Fruit fly (Drosophila melanogaster) whole organism, embryonic: ENCODE measurements around the gene ph-p.

ENCODE experiments used
- Atf6 ChIP-seq: fragments of 200-800 bp; sonication (Bioruptor generic); IDR thresholded peaks from 2 replicates; pipeline ENCODE4 v1.3.6; 2022; ENCODE audit warnings: missing biosample characterization, missing genetic modification characterization
- B-H2 ChIP-seq: fragments of 200-800 bp; sonication (Bioruptor generic); optimal IDR thresholded peaks from 2 replicates; lab custom pipeline; 2018; ENCODE audit warnings: missing biosample characterization, mild to moderate bottlenecking, missing genetic modification characterization
- Bgb ChIP-seq: fragments of 200-800 bp; sonication (Bioruptor generic); IDR thresholded peaks from 2 replicates; pipeline ENCODE4 v1.3.6; 2022; ENCODE audit warnings: missing biosample characterization, missing genetic modification characterization; ENCODE audit not compliant: partially characterized antibody
- CG10431 ChIP-seq: fragments of 200-800 bp; sonication (Bioruptor generic); optimal IDR thresholded peaks from 3 replicates; lab custom pipeline; 2018; ENCODE audit warnings: missing biosample characterization, mild to moderate bottlenecking, missing genetic modification characterization
- CG13123 ChIP-seq: fragments of 200-800 bp; sonication (Bioruptor generic); optimal IDR thresholded peaks from 2 replicates; lab custom pipeline; 2016; ENCODE audit warnings: missing biosample characterization, missing genetic modification characterization
- CG13775 ChIP-seq: fragments of 200-800 bp; sonication (Bioruptor generic); optimal IDR thresholded peaks from 3 replicates; lab custom pipeline; 2017; ENCODE audit warnings: missing biosample characterization, mild to moderate bottlenecking, missing genetic modification characterization
- CG14710 ChIP-seq: fragments of 200-800 bp; sonication (Bioruptor generic); optimal IDR thresholded peaks from 3 replicates; lab custom pipeline; 2019; ENCODE audit warnings: missing biosample characterization, mild to moderate bottlenecking, missing genetic modification characterization, moderate library complexity
- CG15011 ChIP-seq: fragments of 200-800 bp; sonication (Bioruptor generic); optimal IDR thresholded peaks from 3 replicates; lab custom pipeline; 2018; ENCODE audit warnings: missing biosample characterization, mild to moderate bottlenecking, missing genetic modification characterization
- CG15073 ChIP-seq: fragments of 200-800 bp; sonication (Bioruptor generic); optimal IDR thresholded peaks from 2 replicates; lab custom pipeline; 2016; ENCODE audit warnings: missing biosample characterization, missing genetic modification characterization
- CG15601 ChIP-seq: fragments of 200-800 bp; sonication (Bioruptor generic); optimal IDR thresholded peaks from 3 replicates; lab custom pipeline; 2019; ENCODE audit warnings: missing biosample characterization, mild to moderate bottlenecking, missing genetic modification characterization, moderate library complexity
- CG1603 ChIP-seq: fragments of 200-800 bp; sonication (Bioruptor generic); optimal IDR thresholded peaks from 2 replicates; lab custom pipeline; 2019; ENCODE audit warnings: missing biosample characterization, mild to moderate bottlenecking, missing genetic modification characterization, moderate library complexity
- CG16815 ChIP-seq: fragments of 200-800 bp; sonication (Bioruptor generic); optimal IDR thresholded peaks from 3 replicates; lab custom pipeline; 2017; ENCODE audit warnings: missing biosample characterization, mild to moderate bottlenecking, missing genetic modification characterization
- CG17186 ChIP-seq: fragments of 200-800 bp; sonication (Bioruptor generic); optimal IDR thresholded peaks from 3 replicates; lab custom pipeline; 2017; ENCODE audit warnings: missing biosample characterization, missing genetic modification reagents, missing genetic modification characterization
- CG17829 ChIP-seq: fragments of 200-800 bp; optimal IDR thresholded peaks from 2 replicates; lab custom pipeline; 2019; ENCODE audit warnings: missing biosample characterization, mild to moderate bottlenecking, missing genetic modification characterization, moderate library complexity
- CG31388 ChIP-seq: fragments of 200-800 bp; sonication (Bioruptor generic); optimal IDR thresholded peaks from 2 replicates; lab custom pipeline; 2016; ENCODE audit warnings: missing biosample characterization, missing genetic modification characterization
- CG33557 ChIP-seq: fragments of 200-800 bp; sonication (Bioruptor generic); optimal IDR thresholded peaks from 2 replicates; lab custom pipeline; 2019; ENCODE audit warnings: missing biosample characterization, mild to moderate bottlenecking, missing genetic modification characterization, moderate library complexity
- CG34376 ChIP-seq: fragments of 200-800 bp; sonication (Bioruptor generic); optimal IDR thresholded peaks from 2 replicates; lab custom pipeline; 2018; ENCODE audit warnings: missing biosample characterization, mild to moderate bottlenecking, missing genetic modification characterization
- CG5180 ChIP-seq: fragments of 200-800 bp; sonication (Bioruptor generic); optimal IDR thresholded peaks from 3 replicates; lab custom pipeline; 2017; ENCODE audit warnings: missing biosample characterization, missing genetic modification characterization, mild to moderate bottlenecking, moderate library complexity, missing genetic modification reagents
- CG6272 ChIP-seq: fragments of 200-800 bp; sonication (Bioruptor generic); IDR thresholded peaks from 2 replicates; pipeline ENCODE4 v1.3.6; 2022; ENCODE audit warnings: missing biosample characterization, missing genetic modification characterization
- CG6689 ChIP-seq: fragments of 200-800 bp; sonication (Bioruptor generic); IDR thresholded peaks from 2 replicates; pipeline ENCODE4 v1.3.6; 2022; ENCODE audit warnings: missing biosample characterization, missing genetic modification characterization
- CkIIα-i1 ChIP-seq: fragments of 200-800 bp; sonication (Bioruptor generic); IDR thresholded peaks from 2 replicates; pipeline ENCODE4 v1.3.6; 2022; ENCODE audit warnings: missing biosample characterization, missing genetic modification characterization
- D19A ChIP-seq: fragments of 200-800 bp; optimal IDR thresholded peaks from 3 replicates; lab custom pipeline; 2019; ENCODE audit warnings: missing biosample characterization, mild to moderate bottlenecking, missing genetic modification characterization, moderate library complexity
- Dbx ChIP-seq: fragments of 200-800 bp; sonication (Bioruptor generic); IDR thresholded peaks from 3 replicates; pipeline ENCODE4 v1.3.6; 2022; ENCODE audit warnings: missing biosample characterization, missing genetic modification characterization
- Dll ChIP-seq: fragments of 200-800 bp; sonication (Bioruptor generic); IDR thresholded peaks from 4 replicates; pipeline ENCODE4 v1.3.6; 2022; ENCODE audit warnings: missing biosample characterization, missing genetic modification characterization; ENCODE audit not compliant: partially characterized antibody
- Ets97D ChIP-seq: fragments of 200-800 bp; sonication (Bioruptor generic); optimal IDR thresholded peaks from 3 replicates; lab custom pipeline; 2016; ENCODE audit warnings: missing biosample characterization, missing genetic modification characterization
- H2.0 ChIP-seq: fragments of 200-800 bp; sonication (Bioruptor generic); IDR thresholded peaks from 2 replicates; pipeline ENCODE4 v1.3.6; 2022; ENCODE audit warnings: missing biosample characterization, missing genetic modification characterization
- HHEX ChIP-seq: fragments of 200-800 bp; sonication (Bioruptor generic); optimal IDR thresholded peaks from 3 replicates; lab custom pipeline; 2017; ENCODE audit warnings: missing biosample characterization, mild to moderate bottlenecking, missing genetic modification characterization, missing genetic modification reagents
- Hr3 ChIP-seq: fragments of 200-800 bp; sonication (Bioruptor generic); optimal IDR thresholded peaks from 3 replicates; lab custom pipeline; 2016; ENCODE audit warnings: missing biosample characterization, missing genetic modification characterization
- Hr78 ChIP-seq, 2 experiments: fragments of 200-800 bp in 1 of 2; fragments of >200 bp in 1 of 2; sonication (Bioruptor generic) in 1 of 2; optimal IDR thresholded peaks; 2 replicates each; lab custom pipeline; 2017 to 2019; ENCODE audit warnings: missing biosample characterization in 2 of 2, missing genetic modification characterization in 2 of 2, mild to moderate bottlenecking in 1 of 2, moderate library complexity in 1 of 2
- Jarid2 ChIP-seq: fragments of 200-800 bp; sonication (Bioruptor generic); optimal IDR thresholded peaks from 3 replicates; lab custom pipeline; 2017; ENCODE audit warnings: mild to moderate bottlenecking, missing biosample characterization, missing genetic modification reagents, missing genetic modification characterization
- Lhr ChIP-seq: fragments of 200-800 bp; sonication (Bioruptor generic); optimal IDR thresholded peaks from 3 replicates; lab custom pipeline; 2017; ENCODE audit warnings: mild to moderate bottlenecking, missing biosample characterization, missing genetic modification reagents, missing genetic modification characterization
- Lim3 ChIP-seq: fragments of 200-800 bp; sonication (Bioruptor generic); IDR thresholded peaks from 2 replicates; pipeline ENCODE4 v1.3.6; 2022; ENCODE audit warnings: missing biosample characterization, missing genetic modification characterization
- Myb ChIP-seq: fragments of 200-800 bp; sonication (Bioruptor generic); optimal IDR thresholded peaks from 2 replicates; lab custom pipeline; 2016; ENCODE audit warnings: missing biosample characterization, missing genetic modification characterization
- Nf-YC ChIP-seq: fragments of 200-800 bp; optimal IDR thresholded peaks from 3 replicates; lab custom pipeline; 2019; ENCODE audit warnings: missing biosample characterization, mild to moderate bottlenecking, missing genetic modification characterization, moderate library complexity
- cg ChIP-seq: fragments of 200-800 bp; sonication (Bioruptor generic); optimal IDR thresholded peaks from 3 replicates; lab custom pipeline; 2019; ENCODE audit warnings: missing biosample characterization, mild to moderate bottlenecking, missing genetic modification characterization, moderate library complexity
- chinmo ChIP-seq: fragments of 200-800 bp; sonication (Bioruptor generic); IDR thresholded peaks from 4 replicates; pipeline ENCODE4 v1.3.6; 2022; ENCODE audit warnings: missing biosample characterization, missing genetic modification characterization; ENCODE audit not compliant: partially characterized antibody
- crc ChIP-seq: fragments of 200-800 bp; sonication (Bioruptor generic); optimal IDR thresholded peaks from 2 replicates; lab custom pipeline; 2016; ENCODE audit warnings: missing biosample characterization, missing genetic modification characterization
- ftz-f1 ChIP-seq: fragments of 200-800 bp; sonication (Bioruptor generic); optimal IDR thresholded peaks from 2 replicates; lab custom pipeline; 2016; ENCODE audit warnings: missing biosample characterization, missing genetic modification characterization
- gcm ChIP-seq: fragments of 200-800 bp; sonication (Bioruptor generic); optimal IDR thresholded peaks from 2 replicates; lab custom pipeline; 2019; ENCODE audit warnings: missing biosample characterization, mild to moderate bottlenecking, missing genetic modification characterization, moderate library complexity
- lbe ChIP-seq: fragments of 200-800 bp; sonication (Bioruptor generic); optimal IDR thresholded peaks from 2 replicates; lab custom pipeline; 2016; ENCODE audit warnings: missing biosample characterization, mild to moderate bottlenecking, missing genetic modification characterization
- lola ChIP-seq, 3 experiments: fragments of >200 bp in 2 of 3; fragments of 200-800 bp in 1 of 3; sonication (Bioruptor generic) in 1 of 3; optimal IDR thresholded peaks; 2 replicates each; lab custom pipeline; 2017 to 2019; ENCODE audit warnings: missing biosample characterization in 3 of 3, missing genetic modification characterization in 3 of 3, mild to moderate bottlenecking in 1 of 3, moderate library complexity in 1 of 3
- maf-S ChIP-seq: fragments of 200-800 bp; sonication (Bioruptor generic); optimal IDR thresholded peaks from 2 replicates; lab custom pipeline; 2016; ENCODE audit warnings: missing biosample characterization, missing genetic modification characterization
- rib ChIP-seq: fragments of 200-800 bp; sonication (Bioruptor generic); IDR thresholded peaks from 2 replicates; pipeline ENCODE4 v1.3.6; 2022; ENCODE audit warnings: missing biosample characterization, missing genetic modification characterization
- run ChIP-seq: fragments of 200-800 bp; sonication (Bioruptor generic); optimal IDR thresholded peaks from 3 replicates; lab custom pipeline; 2018; ENCODE audit warnings: missing biosample characterization, mild to moderate bottlenecking, missing genetic modification characterization
- salm ChIP-seq: fragments of 200-800 bp; sonication (Bioruptor generic); optimal IDR thresholded peaks from 2 replicates; lab custom pipeline; 2018; ENCODE audit warnings: missing biosample characterization, mild to moderate bottlenecking, missing genetic modification characterization
- tio ChIP-seq: fragments of 200-800 bp; sonication (Bioruptor generic); optimal IDR thresholded peaks from 2 replicates; lab custom pipeline; 2017; ENCODE audit warnings: missing biosample characterization, missing genetic modification characterization, inconsistent platforms
- unpg ChIP-seq: fragments of 200-800 bp; sonication (Bioruptor generic); optimal IDR thresholded peaks from 3 replicates; lab custom pipeline; 2018; ENCODE audit warnings: missing biosample characterization, mild to moderate bottlenecking, missing genetic modification characterization, moderate library complexity
- z ChIP-seq: fragments of 200-800 bp; sonication (Bioruptor generic); IDR thresholded peaks from 3 replicates; pipeline ENCODE4 v1.3.6; 2022; ENCODE audit warnings: missing biosample characterization, missing genetic modification characterization
- zfh2 ChIP-seq: fragments of 200-800 bp; sonication (Bioruptor generic); optimal IDR thresholded peaks from 2 replicates; lab custom pipeline; 2016; ENCODE audit warnings: missing biosample characterization, missing genetic modification characterization

ph-p gene

DNA sequence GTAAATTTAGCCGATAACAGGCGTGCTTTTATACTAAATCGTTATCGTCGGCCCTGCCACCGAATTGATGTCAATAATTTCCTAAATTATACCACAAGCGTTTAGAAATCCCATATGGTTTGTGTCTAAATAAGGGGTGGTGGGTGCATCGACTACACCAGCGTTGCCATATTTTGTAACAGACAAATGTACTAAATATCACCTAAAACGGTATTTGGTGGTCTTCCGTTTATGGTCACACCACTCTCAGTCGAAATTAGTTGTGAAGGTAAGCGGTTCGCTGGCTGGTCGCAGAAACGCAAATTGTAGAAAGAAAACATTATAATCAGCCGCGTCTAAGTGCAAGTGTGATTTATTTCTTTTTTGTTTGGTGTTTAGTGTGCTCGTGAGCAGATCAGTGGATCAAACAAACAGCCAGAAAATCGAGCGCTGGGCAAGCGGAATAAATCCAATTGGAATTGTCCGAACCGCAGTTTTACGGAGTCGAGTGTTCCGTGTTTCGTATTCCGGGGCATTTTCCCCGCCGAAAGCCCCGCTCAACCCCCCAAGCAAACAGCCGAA is 57.7 kb downstream of the ph-p start, which contains the start of the genes CG16903 and Unc-76 (continued):
- TF ChIP-seq Hr78 (GFP tag; optimal IDR thresholded peaks at IDR 0.05; lab: Kevin White, UChicago) (peak in 1 of 2 experiments; percentile 24), H2.0 (no peak), CG16815 (GFP tag; lab: Kevin White, UChicago) (no peak), Atf6 (GFP tag; lab: Robert Waterston, UW) (peak; percentile 24; the same call in 1 of the 2 replicates), unpg (GFP tag; lab: Kevin White, UChicago) (peak; percentile 36), CG13123 (GFP tag; lab: Kevin White, UChicago) (no peak), CG17186 (peak; percentile 28), CG34376 (peak; percentile 72), CG6689 (GFP tag; lab: Robert Waterston, UW) (no peak), CG1603 (tag; lab: Kevin White, UChicago) (peak; percentile 92), crc (no peak), Lhr (peak; percentile 98), B-H2 (GFP tag; lab: Kevin White, UChicago) (peak; percentile 81), z (GFP tag; lab: Robert Waterston, UW) (no peak; the same call in 2 of the 3 replicates), CG33557 (GFP tag; lab: Kevin White, UChicago) (peak; percentile 53), CG10431 (no peak), tio (GFP tag; lab: Kevin White, UChicago) (no peak), CkIIα-i1 (GFP tag; lab: Robert Waterston, UW) (no peak), zfh2 (GFP tag; lab: Kevin White, UChicago) (no peak), Dll (GFP tag; lab: Robert Waterston, UW) (peak; percentile 40; the same call in 2 of the 4 replicates), salm (peak; percentile 52), ftz-f1 (GFP tag; lab: Kevin White, UChicago) (peak; percentile 70), Ets97D (GFP tag; lab: Kevin White, UChicago) (peak; percentile 95), CG14710 (tag; lab: Kevin White, UChicago) (peak; percentile 86), HHEX (peak; percentile 26), lbe (GFP tag; lab: Kevin White, UChicago) (no peak), CG15011 (GFP tag; lab: Kevin White, UChicago) (no peak), gcm (GFP tag; lab: Kevin White, UChicago) (peak; percentile 45), chinmo (GFP tag; lab: Robert Waterston, UW) (peak; percentile 70; the same call in 1 of the 4 replicates), CG15073 (GFP tag; lab: Kevin White, UChicago) (no peak), CG15601 (tag; lab: Kevin White, UChicago) (peak; percentile 78), CG13775 (GFP tag; lab: Kevin White, UChicago) (peak; percentile 52), Lim3 (GFP tag; lab: Robert Waterston, UW) (no peak), rib (GFP tag; lab: Robert Waterston, UW) (0 out of 2 replicates have a peak, but pooled peaks have one; percentile 17), CG17829 (peak; percentile 71), D19A (tag; lab: Kevin White, UChicago) (peak; percentile 37), maf-S (no peak), Hr3 (GFP tag; lab: Kevin White, UChicago) (peak; percentile 5), run (tag; lab: Kevin White, UChicago) (peak; percentile 29), Bgb (GFP tag; lab: Robert Waterston, UW) (peak; percentile 56; the same call in 1 of the 2 replicates), Jarid2 (GFP tag; lab: Kevin White, UChicago) (peak; percentile 96), Myb (GFP tag; lab: Kevin White, UChicago) (peak; percentile 82), CG5180 (GFP tag; lab: Kevin White, UChicago) (peak; percentile 27), CG6272 (GFP tag; lab: Robert Waterston, UW) (no peak), CG31388 (GFP tag; lab: Kevin White, UChicago) (no peak), Nf-YC (tag; lab: Kevin White, UChicago) (peak; percentile 60), lola (GFP tag; optimal IDR thresholded peaks at IDR 0.05; lab: Kevin White, UChicago) (peak in 1 of 3 experiments; percentile 1), Dbx (GFP tag; lab: Robert Waterston, UW) (peak; percentile 52; the same call in 2 of the 3 replicates), cg (no peak)
